Worm (Caenorhabditis elegans): ENCODE results near the gene lim-4.

Gene lim-4

DNA sequence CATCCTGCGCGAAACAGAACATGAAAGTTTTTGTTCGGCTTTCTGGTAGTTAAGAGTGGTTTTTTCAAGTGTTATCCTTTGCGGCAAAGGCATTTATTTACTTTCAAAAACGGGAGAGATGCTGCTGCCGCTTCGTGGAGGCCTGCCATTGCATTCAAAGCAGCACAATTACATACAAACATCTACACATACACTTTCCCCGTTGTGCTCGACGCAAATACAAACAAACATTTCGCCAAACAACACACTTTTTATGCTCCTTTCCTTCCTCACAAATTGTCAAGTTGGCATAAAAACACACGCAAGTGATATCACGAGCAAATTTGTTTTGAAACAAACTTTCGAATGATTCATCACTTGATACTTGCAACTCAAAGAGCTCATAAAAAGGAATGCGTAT, 47.2 kb downstream of the lim-4 start (continued):
- no peak for TF ChIP-seq mxl-3 (GFP tag; optimal IDR thresholded peaks at IDR 0.05)
- TF ChIP-seq ztf-7 (tag; optimal IDR thresholded peaks at IDR 0.05) = no peak
- TF ChIP-seq madf-9 (GFP tag; conservative IDR thresholded peaks at IDR 0.05) = no peak
- TF ChIP-seq vab-7 (GFP tag; IDR thresholded peaks at IDR 0.05) = no peak
- no peak for TF ChIP-seq ceh-62 (tag; optimal IDR thresholded peaks at IDR 0.05)
- peak; percentile 28 for TF ChIP-seq dve-1 (tag; optimal IDR thresholded peaks at IDR 0.05; ENCODE audit: insufficient read depth)
- TF ChIP-seq aly-2 (tag; optimal IDR thresholded peaks at IDR 0.05) = no peak
- TF ChIP-seq fos-1 (tag; optimal IDR thresholded peaks at IDR 0.05) = no peak
- no peak for TF ChIP-seq zip-11 (GFP tag; IDR thresholded peaks at IDR 0.05)
- TF ChIP-seq Y105C5A.15 (GFP tag; IDR thresholded peaks at IDR 0.05) = no peak
- no peak for TF ChIP-seq Y75B8A.6 (GFP tag; IDR thresholded peaks at IDR 0.05)
- TF ChIP-seq fkh-10 (GFP tag; optimal IDR thresholded peaks at IDR 0.05) = no peak
- TF ChIP-seq hif-1 (tag; optimal IDR thresholded peaks at IDR 0.05) = no peak
- TF ChIP-seq madf-5 (GFP tag; IDR thresholded peaks at IDR 0.05) = no peak
- TF ChIP-seq lsy-2 (tag; optimal IDR thresholded peaks at IDR 0.05) = no peak
- no peak for TF ChIP-seq nhr-25 (tag; optimal IDR thresholded peaks at IDR 0.05; ENCODE audit: borderline replicate concordance, insufficient read depth)
- TF ChIP-seq nhr-28 (tag; optimal IDR thresholded peaks at IDR 0.05) = peak; percentile 32
- peak in 1 of 2 experiments; percentile 11 for TF ChIP-seq daf-16 (GFP tag; optimal IDR thresholded peaks at IDR 0.05)
- TF ChIP-seq daf-16 (tag; optimal IDR thresholded peaks at IDR 0.05) = peak; percentile 95
- TF ChIP-seq hlh-11 (tag; optimal IDR thresholded peaks at IDR 0.05) = peak; percentile 38
- no peak for TF ChIP-seq gei-8 (GFP tag; optimal IDR thresholded peaks at IDR 0.05)
- TF ChIP-seq T26A8.4 (GFP tag; IDR thresholded peaks at IDR 0.05) = no peak
- TF ChIP-seq lin-13 (GFP tag; optimal IDR thresholded peaks at IDR 0.05) = no peak
- no peak for TF ChIP-seq D1046.2 (GFP tag; IDR thresholded peaks at IDR 0.05)
- TF ChIP-seq pqm-1 (tag; optimal IDR thresholded peaks at IDR 0.05) = no peak
- no peak for TF ChIP-seq T20F7.1 (GFP tag; optimal IDR thresholded peaks at IDR 0.05)
- TF ChIP-seq mes-2 (tag; optimal IDR thresholded peaks at IDR 0.05; ENCODE audit: poor library complexity, severe bottlenecking) = no peak
- no peak for TF ChIP-seq cey-2 (tag; optimal IDR thresholded peaks at IDR 0.05; ENCODE audit: borderline replicate concordance, insufficient read depth)
- no peak for TF ChIP-seq nhr-48 (tag; optimal IDR thresholded peaks at IDR 0.05)
- no peak for TF ChIP-seq nhr-77 (tag; optimal IDR thresholded peaks at IDR 0.05)
- no peak for TF ChIP-seq unc-62 (GFP tag; optimal IDR thresholded peaks at IDR 0.05 in 1 of 2)
- no peak for TF ChIP-seq unc-62 (tag; optimal IDR thresholded peaks at IDR 0.05)
- peak; percentile 16 for TF ChIP-seq hlh-30 (tag; optimal IDR thresholded peaks at IDR 0.05; ENCODE audit: insufficient read depth)
- no peak for TF ChIP-seq snpc-4 (tag; optimal IDR thresholded peaks at IDR 0.05)
- no peak for TF ChIP-seq zfp-3 (GFP tag; conservative IDR thresholded peaks at IDR 0.05)
- no peak for TF ChIP-seq daf-19 (GFP tag; conservative IDR thresholded peaks at IDR 0.05)
- peak; percentile 28; the same call in 1 of the 2 replicates for TF ChIP-seq pha-4 (GFP tag; IDR thresholded peaks at IDR 0.05)
- peak; percentile 21 for TF ChIP-seq pha-4 (tag; optimal IDR thresholded peaks at IDR 0.05)
- TF ChIP-seq lin-1 (GFP tag; IDR thresholded peaks at IDR 0.05) = no peak
- TF ChIP-seq ceh-32 (tag; optimal IDR thresholded peaks at IDR 0.05; ENCODE audit: poor library complexity) = no peak
- no peak for TF ChIP-seq snpc-1.2 (GFP tag; IDR thresholded peaks at IDR 0.05)
- no peak for TF ChIP-seq spr-3 (GFP tag; optimal IDR thresholded peaks at IDR 0.05)
- TF ChIP-seq Y5F2A.4 (GFP tag; optimal IDR thresholded peaks at IDR 0.05) = no peak
- no peak for TF ChIP-seq jun-1 (tag; optimal IDR thresholded peaks at IDR 0.05)
- no peak for TF ChIP-seq aha-1 (tag)
- no peak for TF ChIP-seq zfp-2 (tag; optimal IDR thresholded peaks at IDR 0.05)
